Fruit fly (Drosophila melanogaster) whole organism, embryonic: ENCODE data around the gene CG3038.

ENCODE experiments used
- Atf6 ChIP-seq: fragments of 200-800 bp; sonication (Bioruptor generic); IDR thresholded peaks from 2 replicates; pipeline ENCODE4 v1.3.6; 2022; ENCODE audit warnings: missing biosample characterization, missing genetic modification characterization
- CG10209 ChIP-seq: fragments of 200-800 bp; sonication (Bioruptor generic); optimal IDR thresholded peaks from 3 replicates; lab custom pipeline; 2017; ENCODE audit warnings: missing biosample characterization, mild to moderate bottlenecking, missing genetic modification characterization, missing genetic modification reagents
- CG10321 ChIP-seq: fragments of 200-800 bp; sonication (Bioruptor generic); IDR thresholded peaks from 2 replicates; pipeline ENCODE4 v1.3.6; 2022; ENCODE audit warnings: missing biosample characterization, missing genetic modification characterization
- CG10431 ChIP-seq: fragments of 200-800 bp; sonication (Bioruptor generic); optimal IDR thresholded peaks from 3 replicates; lab custom pipeline; 2018; ENCODE audit warnings: missing biosample characterization, mild to moderate bottlenecking, missing genetic modification characterization
- CG10543 ChIP-seq: fragments of 200-800 bp; sonication (Bioruptor generic); optimal IDR thresholded peaks from 3 replicates; lab custom pipeline; 2017; ENCODE audit warnings: missing biosample characterization, mild to moderate bottlenecking, missing genetic modification characterization, moderate library complexity
- CG11456 ChIP-seq: fragments of 200-800 bp; sonication (Bioruptor generic); IDR thresholded peaks from 3 replicates; pipeline ENCODE4 v1.3.6; 2022; ENCODE audit warnings: missing biosample characterization, missing genetic modification characterization
- CG11723 ChIP-seq: fragments of 200-800 bp; sonication (Bioruptor generic); optimal IDR thresholded peaks from 2 replicates; lab custom pipeline; 2017; ENCODE audit warnings: missing biosample characterization, mild to moderate bottlenecking, missing genetic modification characterization
- CG12299 ChIP-seq: fragments of 200-800 bp; sonication (Bioruptor generic); optimal IDR thresholded peaks from 2 replicates; lab custom pipeline; 2018; ENCODE audit warnings: missing biosample characterization, mild to moderate bottlenecking, missing genetic modification characterization
- CG12391 ChIP-seq: fragments of 200-800 bp; sonication (Bioruptor generic); optimal IDR thresholded peaks from 3 replicates; lab custom pipeline; 2018; ENCODE audit warnings: missing biosample characterization, mild to moderate bottlenecking, missing genetic modification characterization, moderate library complexity
- CG13296 ChIP-seq: fragments of 200-800 bp; sonication (Bioruptor generic); optimal IDR thresholded peaks from 3 replicates; lab custom pipeline; 2018; ENCODE audit warnings: missing biosample characterization, mild to moderate bottlenecking, missing genetic modification characterization
- CG13424 ChIP-seq: fragments of 200-800 bp; sonication (Bioruptor generic); optimal IDR thresholded peaks from 2 replicates; lab custom pipeline; 2019; ENCODE audit warnings: missing biosample characterization, mild to moderate bottlenecking, missing genetic modification characterization, moderate library complexity
- CG14014 ChIP-seq: fragments of 200-800 bp; sonication (Bioruptor generic); IDR thresholded peaks from 2 replicates; pipeline ENCODE4 v1.3.6; 2022; ENCODE audit warnings: missing biosample characterization, missing genetic modification characterization
- CG16813 ChIP-seq: fragments of 200-800 bp; sonication (Bioruptor generic); IDR thresholded peaks from 3 replicates; pipeline ENCODE4 v1.3.6; 2022; ENCODE audit warnings: missing biosample characterization, missing genetic modification characterization; ENCODE audit not compliant: partially characterized antibody
- CG17361 ChIP-seq: fragments of 200-800 bp; sonication (Bioruptor generic); IDR thresholded peaks from 3 replicates; pipeline ENCODE4 v1.3.6; 2022; ENCODE audit warnings: missing biosample characterization, missing genetic modification characterization
- CG17385 ChIP-seq: fragments of 200-800 bp; sonication (Bioruptor generic); optimal IDR thresholded peaks from 3 replicates; lab custom pipeline; 2018; ENCODE audit warnings: missing biosample characterization, mild to moderate bottlenecking, missing genetic modification characterization
- CG18599 ChIP-seq: fragments of 200-800 bp; sonication (Bioruptor generic); optimal IDR thresholded peaks from 3 replicates; lab custom pipeline; 2017; ENCODE audit warnings: missing biosample characterization, missing genetic modification characterization, mild to moderate bottlenecking, moderate library complexity, missing genetic modification reagents
- CG2120 ChIP-seq: fragments of 200-800 bp; sonication (Bioruptor generic); optimal IDR thresholded peaks from 3 replicates; lab custom pipeline; 2016; ENCODE audit warnings: missing biosample characterization, missing genetic modification characterization
- CG2202 ChIP-seq: fragments of 200-800 bp; sonication (Bioruptor generic); optimal IDR thresholded peaks from 2 replicates; lab custom pipeline; 2018; ENCODE audit warnings: missing biosample characterization, mild to moderate bottlenecking, missing genetic modification characterization
- CG33557 ChIP-seq: fragments of 200-800 bp; sonication (Bioruptor generic); optimal IDR thresholded peaks from 2 replicates; lab custom pipeline; 2019; ENCODE audit warnings: missing biosample characterization, mild to moderate bottlenecking, missing genetic modification characterization, moderate library complexity
- CG3847 ChIP-seq: fragments of 200-800 bp; sonication (Bioruptor generic); IDR thresholded peaks from 2 replicates; pipeline ENCODE4 v1.3.6; 2022; ENCODE audit warnings: missing biosample characterization, missing genetic modification characterization
- CG6272 ChIP-seq: fragments of 200-800 bp; sonication (Bioruptor generic); IDR thresholded peaks from 2 replicates; pipeline ENCODE4 v1.3.6; 2022; ENCODE audit warnings: missing biosample characterization, missing genetic modification characterization
- CG6765 ChIP-seq: fragments of 200-800 bp; sonication (Bioruptor generic); optimal IDR thresholded peaks from 3 replicates; lab custom pipeline; 2017; ENCODE audit warnings: missing biosample characterization, mild to moderate bottlenecking, missing genetic modification characterization
- CG6813 ChIP-seq: fragments of 200-800 bp; sonication (Bioruptor generic); optimal IDR thresholded peaks from 2 replicates; lab custom pipeline; 2017; ENCODE audit warnings: missing biosample characterization, missing genetic modification characterization, mild to moderate bottlenecking, moderate library complexity, missing genetic modification reagents
- CG7357 ChIP-seq: fragments of 200-800 bp; sonication (Bioruptor generic); IDR thresholded peaks from 3 replicates; pipeline ENCODE4 v1.3.6; 2022; ENCODE audit warnings: missing biosample characterization, missing genetic modification characterization
- CG7963 ChIP-seq: fragments of 200-800 bp; sonication (Bioruptor generic); IDR thresholded peaks from 3 replicates; pipeline ENCODE4 v1.3.6; 2022; ENCODE audit warnings: missing biosample characterization, missing genetic modification characterization; ENCODE audit not compliant: partially characterized antibody
- Camta ChIP-seq: fragments of 200-800 bp; sonication (Bioruptor generic); optimal IDR thresholded peaks from 2 replicates; lab custom pipeline; 2016; ENCODE audit warnings: missing biosample characterization, missing genetic modification characterization
- Elba2 ChIP-seq: fragments of 200-800 bp; sonication (Bioruptor generic); optimal IDR thresholded peaks from 3 replicates; lab custom pipeline; 2016; ENCODE audit warnings: missing biosample characterization, missing genetic modification characterization
- HLH4C ChIP-seq: fragments of 200-800 bp; sonication (Bioruptor generic); IDR thresholded peaks from 3 replicates; pipeline ENCODE4 v1.3.6; 2022; ENCODE audit warnings: missing biosample characterization, missing genetic modification characterization; ENCODE audit not compliant: partially characterized antibody
- HmgD ChIP-seq: fragments of 200-800 bp; sonication (Bioruptor generic); optimal IDR thresholded peaks from 3 replicates; lab custom pipeline; 2016; ENCODE audit warnings: missing biosample characterization, missing genetic modification characterization
- HmgZ ChIP-seq: fragments of 200-800 bp; sonication (Bioruptor generic); optimal IDR thresholded peaks from 2 replicates; lab custom pipeline; 2018; ENCODE audit warnings: missing biosample characterization, mild to moderate bottlenecking, missing genetic modification characterization
- Max ChIP-seq: fragments of 200-800 bp; sonication (Bioruptor generic); optimal IDR thresholded peaks from 2 replicates; lab custom pipeline; 2016; ENCODE audit warnings: missing biosample characterization, mild to moderate bottlenecking, missing genetic modification characterization
- Myb ChIP-seq: fragments of 200-800 bp; sonication (Bioruptor generic); optimal IDR thresholded peaks from 2 replicates; lab custom pipeline; 2016; ENCODE audit warnings: missing biosample characterization, missing genetic modification characterization
- Tbp ChIP-seq: fragments of >200 bp; optimal IDR thresholded peaks from 2 replicates; lab custom pipeline; 2018; ENCODE audit warnings: missing biosample characterization, missing genetic modification characterization
- ase ChIP-seq: fragments of 200-800 bp; sonication (Bioruptor generic); IDR thresholded peaks from 3 replicates; pipeline ENCODE4 v1.3.6; 2022; ENCODE audit warnings: missing biosample characterization, missing genetic modification characterization
- bcd ChIP-seq: fragments of 200-800 bp; sonication (Bioruptor generic); optimal IDR thresholded peaks from 2 replicates; lab custom pipeline; 2017; ENCODE audit warnings: missing biosample characterization, mild to moderate bottlenecking, missing genetic modification characterization
- bsh ChIP-seq, 2 experiments: fragments of 200-800 bp; sonication (Bioruptor generic); optimal IDR thresholded peaks; 2 replicates each; lab custom pipeline; 2017 to 2018; ENCODE audit warnings: mild to moderate bottlenecking in 2 of 2, missing biosample characterization in 2 of 2, missing genetic modification characterization in 2 of 2, moderate library complexity in 1 of 2
- chm ChIP-seq: fragments of 200-800 bp; sonication (Bioruptor generic); IDR thresholded peaks from 2 replicates; pipeline ENCODE4 v1.3.6; 2022; ENCODE audit warnings: missing biosample characterization, missing genetic modification characterization
- ci ChIP-seq: fragments of 200-800 bp; sonication (Bioruptor generic); IDR thresholded peaks from 3 replicates; pipeline ENCODE4 v1.3.6; 2022; ENCODE audit warnings: missing biosample characterization, missing genetic modification characterization
- emc ChIP-seq: fragments of 200-800 bp; sonication (Bioruptor generic); optimal IDR thresholded peaks from 2 replicates; lab custom pipeline; 2016; ENCODE audit warnings: missing biosample characterization, missing genetic modification characterization
- fd3F ChIP-seq: fragments of 200-800 bp; sonication (Bioruptor generic); optimal IDR thresholded peaks from 2 replicates; lab custom pipeline; 2018; ENCODE audit warnings: missing biosample characterization, mild to moderate bottlenecking, missing genetic modification characterization, moderate library complexity
- gro ChIP-seq: fragments of 200-800 bp; sonication (Bioruptor generic); optimal IDR thresholded peaks from 2 replicates; lab custom pipeline; 2016; ENCODE audit warnings: missing biosample characterization, missing genetic modification characterization
- gsb-n ChIP-seq: fragments of 200-800 bp; sonication (Bioruptor generic); optimal IDR thresholded peaks from 3 replicates; lab custom pipeline; 2018; ENCODE audit warnings: missing biosample characterization, mild to moderate bottlenecking, missing genetic modification characterization
- jing ChIP-seq: fragments of 200-800 bp; sonication (Bioruptor generic); optimal IDR thresholded peaks from 2 replicates; lab custom pipeline; 2018; ENCODE audit warnings: missing biosample characterization, mild to moderate bottlenecking, missing genetic modification characterization
- lbe ChIP-seq: fragments of 200-800 bp; sonication (Bioruptor generic); optimal IDR thresholded peaks from 2 replicates; lab custom pipeline; 2016; ENCODE audit warnings: missing biosample characterization, mild to moderate bottlenecking, missing genetic modification characterization
- nau ChIP-seq: fragments of 200-800 bp; sonication (Bioruptor generic); optimal IDR thresholded peaks from 3 replicates; lab custom pipeline; 2017; ENCODE audit warnings: missing biosample characterization, mild to moderate bottlenecking, missing genetic modification characterization, missing genetic modification reagents
- nerfin-1 ChIP-seq: fragments of 200-800 bp; sonication (Bioruptor generic); optimal IDR thresholded peaks from 3 replicates; lab custom pipeline; 2019; ENCODE audit warnings: missing biosample characterization, mild to moderate bottlenecking, missing genetic modification characterization, moderate library complexity
- rib ChIP-seq: fragments of 200-800 bp; sonication (Bioruptor generic); IDR thresholded peaks from 2 replicates; pipeline ENCODE4 v1.3.6; 2022; ENCODE audit warnings: missing biosample characterization, missing genetic modification characterization
- schlank ChIP-seq: fragments of 200-800 bp; sonication (Bioruptor generic); optimal IDR thresholded peaks from 2 replicates; lab custom pipeline; 2018; ENCODE audit warnings: missing biosample characterization, mild to moderate bottlenecking, missing genetic modification characterization
- sd ChIP-seq: fragments of 200-800 bp; sonication (Bioruptor generic); optimal IDR thresholded peaks from 3 replicates; lab custom pipeline; 2018; ENCODE audit warnings: missing biosample characterization, mild to moderate bottlenecking, missing genetic modification characterization, moderate library complexity
- tgo ChIP-seq: fragments of 200-800 bp; sonication (Bioruptor generic); IDR thresholded peaks from 3 replicates; pipeline ENCODE4 v1.3.6; 2022; ENCODE audit warnings: missing biosample characterization, missing genetic modification characterization

The CG3038 gene

dm6 chrX:279097-279727, 33.6 kb upstream of the CG3038 start, which contains the start of the genes CG3777 and ewg (continued):
- TF ChIP-seq CG14014 (GFP tag; lab: Robert Waterston, UW): no peak
- no peak; the same call in 1 of the 2 replicates for TF ChIP-seq CG3847 (GFP tag; lab: Robert Waterston, UW)
- TF ChIP-seq Atf6 (GFP tag; lab: Robert Waterston, UW): no peak
- no peak for TF ChIP-seq Tbp (GFP tag; lab: Kevin White, UChicago)
- no peak for TF ChIP-seq CG10543 (GFP tag; lab: Kevin White, UChicago)
- peak; percentile 28 for TF ChIP-seq CG2120 (GFP tag; lab: Kevin White, UChicago)
- TF ChIP-seq chm (GFP tag; lab: Robert Waterston, UW): no peak
- TF ChIP-seq CG10209 (GFP tag; lab: Kevin White, UChicago): no peak
- no peak for TF ChIP-seq Camta (GFP tag; lab: Kevin White, UChicago)
- TF ChIP-seq bsh (GFP tag; optimal IDR thresholded peaks at IDR 0.05; lab: Kevin White, UChicago): no peak
- no peak for TF ChIP-seq CG6765 (GFP tag; lab: Kevin White, UChicago)
- no peak for TF ChIP-seq CG10321
- TF ChIP-seq HmgZ (tag; lab: Kevin White, UChicago): peak; percentile 66
- TF ChIP-seq CG17361 (GFP tag; lab: Robert Waterston, UW): no peak
- TF ChIP-seq fd3F (GFP tag; lab: Kevin White, UChicago): no peak
- no peak for TF ChIP-seq CG11456 (GFP tag; lab: Robert Waterston, UW)
- TF ChIP-seq jing (GFP tag; lab: Kevin White, UChicago): no peak
- no peak for TF ChIP-seq CG2202 (tag; lab: Kevin White, UChicago)
- no peak for TF ChIP-seq Max (GFP tag; lab: Kevin White, UChicago)
- no peak for TF ChIP-seq nau (GFP tag; lab: Kevin White, UChicago)
- TF ChIP-seq CG6813 (GFP tag; lab: Kevin White, UChicago): no peak
- peak; percentile 23 for TF ChIP-seq CG12299 (tag; lab: Kevin White, UChicago)
- TF ChIP-seq bcd (GFP tag; lab: Kevin White, UChicago): no peak
- peak; percentile 92 for TF ChIP-seq sd
- peak; percentile 63 for TF ChIP-seq Myb
- TF ChIP-seq emc (GFP tag; lab: Kevin White, UChicago): no peak
- TF ChIP-seq CG10431 (GFP tag; lab: Kevin White, UChicago): peak; percentile 96
- no peak for TF ChIP-seq nerfin-1 (tag; lab: Kevin White, UChicago)
- no peak; the same call in 1 of the 2 replicates for TF ChIP-seq rib
- no peak for TF ChIP-seq CG17385 (GFP tag; lab: Kevin White, UChicago)
- TF ChIP-seq HmgD (GFP tag; lab: Kevin White, UChicago): peak; percentile 53
- TF ChIP-seq gro (GFP tag; lab: Kevin White, UChicago): peak; percentile 22
- TF ChIP-seq CG18599: no peak
- no peak for TF ChIP-seq Elba2 (GFP tag; lab: Kevin White, UChicago)
- peak; percentile 32 for TF ChIP-seq CG12391
- TF ChIP-seq CG11723 (GFP tag; lab: Kevin White, UChicago): no peak
- TF ChIP-seq lbe: no peak
- no peak for TF ChIP-seq CG6272 (GFP tag; lab: Robert Waterston, UW)
- TF ChIP-seq schlank (tag; lab: Kevin White, UChicago): no peak
- TF ChIP-seq ase: no peak
- no peak for TF ChIP-seq tgo
- TF ChIP-seq CG16813 (GFP tag; lab: Robert Waterston, UW): peak; percentile 97
- peak; percentile 95 for TF ChIP-seq CG7963 (GFP tag; lab: Robert Waterston, UW)
- no peak for TF ChIP-seq CG13296 (GFP tag; lab: Kevin White, UChicago)
- no peak for TF ChIP-seq CG13424
- no peak for TF ChIP-seq ci (GFP tag; lab: Robert Waterston, UW)
- peak; percentile 94 for TF ChIP-seq HLH4C (GFP tag; lab: Robert Waterston, UW)
- TF ChIP-seq CG33557: no peak
- peak; percentile 0 for TF ChIP-seq gsb-n (tag; lab: Kevin White, UChicago)
- no peak for TF ChIP-seq CG7357 (GFP tag; lab: Robert Waterston, UW)
